Worm (Caenorhabditis elegans) whole organism, young adult: ENCODE results near the gene set-5.

ENCODE experiments used
- F49E8.2 ChIP-seq: sonication (generic microtip); optimal IDR thresholded peaks from 3 replicates; lab custom pipeline; 2017; ENCODE audit warnings: missing genetic modification characterization, mild to moderate bottlenecking, missing compliant biosample characterization, antibody characterized with exemption, moderate library complexity; ENCODE audit not compliant: insufficient read depth
- ama-1 ChIP-seq, 3 experiments: fragments of 150-350 bp in 1 of 3; sonication (generic microtip) in 2 of 3; optimal IDR thresholded peaks; 2 replicates each; lab custom pipeline; 2014 to 2018; ENCODE audit warnings: missing biosample characterization in 2 of 3, missing genetic modification characterization in 2 of 3, missing genetic modification reagents in 2 of 3
- cebp-2 ChIP-seq: fragments of 200-800 bp; sonication (Bioruptor generic); IDR thresholded peaks from 2 replicates; pipeline ENCODE4 v1.3.6; 2022; ENCODE audit warnings: missing genetic modification characterization, missing compliant biosample characterization
- ceh-79 ChIP-seq: sonication (generic microtip); optimal IDR thresholded peaks from 2 replicates; lab custom pipeline; 2017; ENCODE audit warnings: mild to moderate bottlenecking, missing genetic modification characterization, missing compliant biosample characterization
- sea-2 ChIP-seq: fragments of 200-800 bp; sonication (Bioruptor generic); IDR thresholded peaks from 2 replicates; pipeline ENCODE4 v1.3.6; 2022; ENCODE audit warnings: missing genetic modification characterization, missing compliant biosample characterization
- tbx-9 ChIP-seq: sonication (generic microtip); optimal IDR thresholded peaks from 2 replicates; lab custom pipeline; 2016; ENCODE audit warnings: borderline replicate concordance, missing genetic modification characterization, inconsistent platforms, missing compliant biosample characterization

DNA sequence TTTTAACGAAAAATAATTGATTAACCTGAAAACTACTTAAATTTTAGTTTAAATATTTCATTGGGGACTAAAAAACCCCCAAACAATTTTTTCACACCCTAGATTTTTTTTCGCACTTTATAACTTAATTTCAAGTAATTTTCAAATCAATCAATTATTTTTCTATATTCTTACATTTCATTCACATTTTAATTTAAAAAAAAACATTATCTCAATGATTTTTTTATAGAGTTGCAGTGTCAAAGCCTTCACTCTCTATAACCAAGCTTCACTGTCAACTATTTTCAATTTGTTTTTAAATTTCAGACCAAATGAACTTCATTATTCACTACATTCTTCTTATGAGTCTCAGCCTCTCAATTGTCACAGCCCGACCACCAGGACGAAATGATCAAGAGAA, 27.8 kb downstream of the set-5 start, which contains the start of gene Y50E8A.1:
- TF ChIP-seq F49E8.2 (tag; lab: Kevin White, UChicago) (no peak), sea-2 (GFP tag; lab: Robert Waterston, UW) (no peak), tbx-9 (tag; lab: Kevin White, UChicago) (no peak), ceh-79 (tag; lab: Kevin White, UChicago) (no peak), ama-1 (optimal IDR thresholded peaks at IDR 0.05; lab: Kevin White, UChicago) (no peak), ama-1 (GFP tag; optimal IDR thresholded peaks at IDR 0.05; lab: Kevin White, UChicago) (no peak), cebp-2 (GFP tag; lab: Robert Waterston, UW) (no peak)
